Fruit fly (Drosophila melanogaster) whole organism, embryonic: ENCODE data around the gene CG5070.

Source experiments
- Atf-2 ChIP-seq: fragments of 200-800 bp; sonication (Bioruptor generic); optimal IDR thresholded peaks from 2 replicates; lab custom pipeline; 2016; ENCODE audit warnings: missing biosample characterization, missing genetic modification characterization
- BEAF-32 ChIP-seq: fragments of 200-800 bp; sonication (Bioruptor generic); optimal IDR thresholded peaks from 3 replicates; lab custom pipeline; 2017; ENCODE audit warnings: missing biosample characterization, missing genetic modification characterization, mild to moderate bottlenecking, moderate library complexity, missing genetic modification reagents
- Bgb ChIP-seq: fragments of 200-800 bp; sonication (Bioruptor generic); IDR thresholded peaks from 2 replicates; pipeline ENCODE4 v1.3.6; 2022; ENCODE audit warnings: missing biosample characterization, missing genetic modification characterization; ENCODE audit not compliant: partially characterized antibody
- CG10267 ChIP-seq: fragments of 200-800 bp; sonication (Bioruptor generic); optimal IDR thresholded peaks from 2 replicates; lab custom pipeline; 2018; ENCODE audit warnings: missing biosample characterization, mild to moderate bottlenecking, missing genetic modification characterization, moderate library complexity
- CG11504 ChIP-seq: fragments of 200-800 bp; sonication (Bioruptor generic); optimal IDR thresholded peaks from 3 replicates; lab custom pipeline; 2019; ENCODE audit warnings: missing biosample characterization, mild to moderate bottlenecking, missing genetic modification characterization, moderate library complexity
- CG1647 ChIP-seq: fragments of 200-800 bp; sonication (Bioruptor generic); optimal IDR thresholded peaks from 3 replicates; lab custom pipeline; 2016; ENCODE audit warnings: missing biosample characterization, missing genetic modification characterization
- CG17186 ChIP-seq: fragments of 200-800 bp; sonication (Bioruptor generic); optimal IDR thresholded peaks from 3 replicates; lab custom pipeline; 2017; ENCODE audit warnings: missing biosample characterization, missing genetic modification reagents, missing genetic modification characterization
- CG17359 ChIP-seq: fragments of 200-800 bp; sonication (Bioruptor generic); optimal IDR thresholded peaks from 3 replicates; lab custom pipeline; 2018; ENCODE audit warnings: missing biosample characterization, mild to moderate bottlenecking, missing genetic modification characterization, moderate library complexity
- CG17802 ChIP-seq: fragments of 200-800 bp; sonication (Bioruptor generic); optimal IDR thresholded peaks from 2 replicates; lab custom pipeline; 2018; ENCODE audit warnings: missing biosample characterization, mild to moderate bottlenecking, missing genetic modification characterization, moderate library complexity
- CG2678 ChIP-seq: fragments of 200-800 bp; sonication (Bioruptor generic); optimal IDR thresholded peaks from 3 replicates; lab custom pipeline; 2019; ENCODE audit warnings: missing biosample characterization, mild to moderate bottlenecking, missing genetic modification characterization, moderate library complexity
- CG2712 ChIP-seq: fragments of 200-800 bp; optimal IDR thresholded peaks from 3 replicates; lab custom pipeline; 2019; ENCODE audit warnings: missing biosample characterization, mild to moderate bottlenecking, missing genetic modification characterization, moderate library complexity
- CG3065 ChIP-seq: fragments of 200-800 bp; sonication (Bioruptor generic); optimal IDR thresholded peaks from 2 replicates; lab custom pipeline; 2016; ENCODE audit warnings: missing biosample characterization, missing genetic modification characterization
- CG31365 ChIP-seq: fragments of 200-800 bp; sonication (Bioruptor generic); optimal IDR thresholded peaks from 2 replicates; lab custom pipeline; 2018; ENCODE audit warnings: missing biosample characterization, mild to moderate bottlenecking, missing genetic modification characterization
- CG4360 ChIP-seq: fragments of 200-800 bp; sonication (Bioruptor generic); IDR thresholded peaks from 2 replicates; pipeline ENCODE4 v1.3.6; 2022; ENCODE audit warnings: missing biosample characterization, missing genetic modification characterization
- CG6791 ChIP-seq: fragments of 200-800 bp; sonication (Bioruptor generic); IDR thresholded peaks from 3 replicates; pipeline ENCODE4 v1.3.6; 2022; ENCODE audit warnings: missing biosample characterization, missing genetic modification characterization; ENCODE audit not compliant: partially characterized antibody
- CG7963 ChIP-seq: fragments of 200-800 bp; sonication (Bioruptor generic); IDR thresholded peaks from 3 replicates; pipeline ENCODE4 v1.3.6; 2022; ENCODE audit warnings: missing biosample characterization, missing genetic modification characterization; ENCODE audit not compliant: partially characterized antibody
- CG9817 ChIP-seq: fragments of 200-800 bp; sonication (Bioruptor generic); optimal IDR thresholded peaks from 2 replicates; lab custom pipeline; 2018; ENCODE audit warnings: missing biosample characterization, mild to moderate bottlenecking, missing genetic modification characterization, moderate library complexity
- CG9932 ChIP-seq: fragments of 200-800 bp; sonication (Bioruptor generic); IDR thresholded peaks from 2 replicates; pipeline ENCODE4 v1.3.6; 2022; ENCODE audit warnings: missing biosample characterization, missing genetic modification characterization
- CTCF ChIP-seq: fragments of 200-800 bp; sonication (Bioruptor generic); optimal IDR thresholded peaks from 2 replicates; lab custom pipeline; 2017; ENCODE audit warnings: missing biosample characterization, mild to moderate bottlenecking, missing genetic modification characterization, moderate library complexity
- Chrac-16 ChIP-seq: fragments of 200-800 bp; sonication (Bioruptor generic); optimal IDR thresholded peaks from 3 replicates; lab custom pipeline; 2016; ENCODE audit warnings: missing biosample characterization, missing genetic modification characterization
- CoRest ChIP-seq: fragments of 200-800 bp; sonication (Bioruptor generic); optimal IDR thresholded peaks from 3 replicates; lab custom pipeline; 2018; ENCODE audit warnings: missing biosample characterization, mild to moderate bottlenecking, missing genetic modification characterization, moderate library complexity
- Dad ChIP-seq: fragments of 200-800 bp; sonication (Bioruptor generic); optimal IDR thresholded peaks from 3 replicates; lab custom pipeline; 2016; ENCODE audit warnings: missing biosample characterization, missing genetic modification characterization
- Dbx ChIP-seq: fragments of 200-800 bp; sonication (Bioruptor generic); IDR thresholded peaks from 3 replicates; pipeline ENCODE4 v1.3.6; 2022; ENCODE audit warnings: missing biosample characterization, missing genetic modification characterization
- Dll ChIP-seq: fragments of 200-800 bp; sonication (Bioruptor generic); IDR thresholded peaks from 4 replicates; pipeline ENCODE4 v1.3.6; 2022; ENCODE audit warnings: missing biosample characterization, missing genetic modification characterization; ENCODE audit not compliant: partially characterized antibody
- Eip74EF ChIP-seq, 2 experiments: fragments of 200-800 bp in 1 of 2; fragments of >200 bp in 1 of 2; sonication (Bioruptor generic) in 1 of 2; optimal IDR thresholded peaks; 2 replicates each; lab custom pipeline; 2017 to 2019; ENCODE audit warnings: missing biosample characterization in 2 of 2, missing genetic modification characterization in 2 of 2, mild to moderate bottlenecking in 1 of 2, moderate library complexity in 1 of 2
- H2.0 ChIP-seq: fragments of 200-800 bp; sonication (Bioruptor generic); IDR thresholded peaks from 2 replicates; pipeline ENCODE4 v1.3.6; 2022; ENCODE audit warnings: missing biosample characterization, missing genetic modification characterization
- HLH3B ChIP-seq: fragments of 200-800 bp; sonication (Bioruptor generic); IDR thresholded peaks from 2 replicates; pipeline ENCODE4 v1.3.6; 2022; ENCODE audit warnings: missing biosample characterization, missing genetic modification characterization
- HmgD ChIP-seq: fragments of 200-800 bp; sonication (Bioruptor generic); optimal IDR thresholded peaks from 3 replicates; lab custom pipeline; 2016; ENCODE audit warnings: missing biosample characterization, missing genetic modification characterization
- Hr51 ChIP-seq, 2 experiments: fragments of 200-800 bp; sonication (Bioruptor generic); optimal IDR thresholded peaks; 2 replicates in 1 of 2; 3 replicates in 1 of 2; lab custom pipeline; 2016 to 2018; ENCODE audit warnings: missing biosample characterization in 2 of 2, missing genetic modification characterization in 2 of 2, mild to moderate bottlenecking in 1 of 2, moderate library complexity in 1 of 2
- Hsf ChIP-seq: fragments of 200-800 bp; sonication (Bioruptor generic); optimal IDR thresholded peaks from 3 replicates; lab custom pipeline; 2016; ENCODE audit warnings: missing biosample characterization, missing genetic modification characterization
- Myb ChIP-seq: fragments of 200-800 bp; sonication (Bioruptor generic); optimal IDR thresholded peaks from 2 replicates; lab custom pipeline; 2016; ENCODE audit warnings: missing biosample characterization, missing genetic modification characterization
- Nf-YC ChIP-seq: fragments of 200-800 bp; optimal IDR thresholded peaks from 3 replicates; lab custom pipeline; 2019; ENCODE audit warnings: missing biosample characterization, mild to moderate bottlenecking, missing genetic modification characterization, moderate library complexity
- PHDP ChIP-seq: fragments of 200-800 bp; sonication (Bioruptor generic); optimal IDR thresholded peaks from 3 replicates; lab custom pipeline; 2018; ENCODE audit warnings: missing biosample characterization, mild to moderate bottlenecking, missing genetic modification characterization, moderate library complexity
- Ptx1 ChIP-seq: fragments of 200-800 bp; sonication (Bioruptor generic); IDR thresholded peaks from 2 replicates; pipeline ENCODE4 v1.3.6; 2022; ENCODE audit warnings: missing biosample characterization, missing genetic modification characterization
- amos ChIP-seq: fragments of 200-800 bp; sonication (Bioruptor generic); IDR thresholded peaks from 2 replicates; pipeline ENCODE4 v1.3.6; 2022; ENCODE audit warnings: missing biosample characterization, missing genetic modification characterization; ENCODE audit not compliant: partially characterized antibody
- ase ChIP-seq: fragments of 200-800 bp; sonication (Bioruptor generic); IDR thresholded peaks from 3 replicates; pipeline ENCODE4 v1.3.6; 2022; ENCODE audit warnings: missing biosample characterization, missing genetic modification characterization
- chn ChIP-seq: fragments of 200-800 bp; sonication (Bioruptor generic); optimal IDR thresholded peaks from 2 replicates; lab custom pipeline; 2016; ENCODE audit warnings: missing biosample characterization, missing genetic modification characterization
- ci ChIP-seq: fragments of 200-800 bp; sonication (Bioruptor generic); IDR thresholded peaks from 3 replicates; pipeline ENCODE4 v1.3.6; 2022; ENCODE audit warnings: missing biosample characterization, missing genetic modification characterization
- dimm ChIP-seq: fragments of 200-800 bp; sonication (Bioruptor generic); IDR thresholded peaks from 2 replicates; pipeline ENCODE4 v1.3.6; 2022; ENCODE audit warnings: missing biosample characterization, missing genetic modification characterization
- emc ChIP-seq: fragments of 200-800 bp; sonication (Bioruptor generic); optimal IDR thresholded peaks from 2 replicates; lab custom pipeline; 2016; ENCODE audit warnings: missing biosample characterization, missing genetic modification characterization
- gce ChIP-seq: fragments of 200-800 bp; sonication (Bioruptor generic); IDR thresholded peaks from 3 replicates; pipeline ENCODE4 v1.3.6; 2022; ENCODE audit warnings: missing biosample characterization, missing genetic modification characterization
- grau ChIP-seq: fragments of 200-800 bp; optimal IDR thresholded peaks from 3 replicates; lab custom pipeline; 2019; ENCODE audit warnings: missing biosample characterization, mild to moderate bottlenecking, missing genetic modification characterization, moderate library complexity
- hbn ChIP-seq: fragments of 200-800 bp; sonication (Bioruptor generic); IDR thresholded peaks from 2 replicates; pipeline ENCODE4 v1.3.6; 2022; ENCODE audit warnings: missing biosample characterization, missing genetic modification characterization; ENCODE audit not compliant: partially characterized antibody
- lola ChIP-seq, 3 experiments: fragments of >200 bp in 2 of 3; fragments of 200-800 bp in 1 of 3; sonication (Bioruptor generic) in 1 of 3; optimal IDR thresholded peaks; 2 replicates each; lab custom pipeline; 2017 to 2019; ENCODE audit warnings: missing biosample characterization in 3 of 3, missing genetic modification characterization in 3 of 3, mild to moderate bottlenecking in 1 of 3, moderate library complexity in 1 of 3
- pzg ChIP-seq: fragments of 200-800 bp; sonication (Bioruptor generic); optimal IDR thresholded peaks from 3 replicates; lab custom pipeline; 2018; ENCODE audit warnings: missing biosample characterization, mild to moderate bottlenecking, missing genetic modification characterization, moderate library complexity
- sr ChIP-seq: fragments of 200-800 bp; sonication (Bioruptor generic); IDR thresholded peaks from 3 replicates; pipeline ENCODE4 v1.3.6; 2022; ENCODE audit warnings: missing biosample characterization, missing genetic modification characterization
- tin ChIP-seq: fragments of 200-800 bp; sonication (Bioruptor generic); optimal IDR thresholded peaks from 3 replicates; lab custom pipeline; 2016; ENCODE audit warnings: missing biosample characterization, missing genetic modification characterization
- zen ChIP-seq: fragments of 200-800 bp; sonication (Bioruptor generic); optimal IDR thresholded peaks from 3 replicates; lab custom pipeline; 2018; ENCODE audit warnings: missing biosample characterization, mild to moderate bottlenecking, missing genetic modification characterization, moderate library complexity

The CG5070 gene

DNA sequence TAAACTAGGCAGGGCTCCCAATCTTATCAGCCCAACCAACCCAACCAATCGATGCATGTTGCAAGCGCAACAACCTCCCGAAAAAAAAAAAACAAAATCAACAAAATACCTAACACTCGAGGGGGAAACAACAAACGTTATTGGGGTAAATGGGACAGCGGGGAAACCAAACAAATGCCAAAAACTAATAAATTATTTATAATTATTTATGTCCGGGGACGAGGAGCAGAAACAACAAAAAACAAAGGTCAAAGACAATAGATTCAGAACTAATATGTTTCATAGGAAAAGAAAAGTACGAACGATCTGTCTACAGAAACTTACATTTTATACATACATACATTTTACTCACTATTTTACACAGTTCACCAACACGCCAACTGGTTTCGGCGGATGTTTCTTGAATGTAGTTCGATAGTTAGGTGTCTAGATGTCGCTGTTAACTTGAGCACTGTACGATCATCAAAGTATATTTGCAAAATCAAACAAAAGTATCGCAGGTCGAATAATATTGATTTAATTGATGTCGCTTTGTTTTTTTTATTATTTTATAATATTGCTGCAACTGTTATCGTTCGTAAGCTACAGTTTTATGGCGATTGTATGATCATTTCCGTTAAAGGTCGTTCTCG is 27.2 kb upstream of the CG5070 start (continued):
- TF ChIP-seq CoRest (tag; lab: Kevin White, UChicago): peak; percentile 50
- 0 out of 3 replicates have a peak, but pooled peaks have one; percentile 10 for TF ChIP-seq CG7963 (GFP tag; lab: Robert Waterston, UW)
- peak; percentile 53; the same call in 1 of the 2 replicates for TF ChIP-seq CG9932
- TF ChIP-seq CG2678 (tag; lab: Kevin White, UChicago): no peak
- no peak for TF ChIP-seq CG17802 (tag; lab: Kevin White, UChicago)
- TF ChIP-seq Hsf: peak; percentile 56
- TF ChIP-seq tin (GFP tag; lab: Kevin White, UChicago): peak; percentile 21
- no peak for TF ChIP-seq sr
- TF ChIP-seq Chrac-16 (GFP tag; lab: Kevin White, UChicago): peak; percentile 35
- TF ChIP-seq CG11504 (tag; lab: Kevin White, UChicago): peak; percentile 69
- peak; percentile 7 for TF ChIP-seq zen
- TF ChIP-seq HLH3B (GFP tag; lab: Robert Waterston, UW): peak; percentile 22; the same call in 1 of the 2 replicates
- no peak for TF ChIP-seq gce (GFP tag; lab: Robert Waterston, UW)
- TF ChIP-seq PHDP (tag; lab: Kevin White, UChicago): no peak
- TF ChIP-seq CG1647: peak; percentile 4
- TF ChIP-seq Eip74EF (GFP tag; optimal IDR thresholded peaks at IDR 0.05; lab: Kevin White, UChicago): no peak
- TF ChIP-seq lola (GFP tag; optimal IDR thresholded peaks at IDR 0.05; lab: Kevin White, UChicago): peak in 1 of 3 experiments; percentile 7
- TF ChIP-seq CG17359 (tag; lab: Kevin White, UChicago): peak; percentile 32
- TF ChIP-seq Hr51 (GFP tag; optimal IDR thresholded peaks at IDR 0.05; lab: Kevin White, UChicago): peak in 1 of 2 experiments; percentile 6
- peak; percentile 22 for TF ChIP-seq Myb (GFP tag; lab: Kevin White, UChicago)
- TF ChIP-seq HmgD (GFP tag; lab: Kevin White, UChicago): peak; percentile 8
- TF ChIP-seq BEAF-32 (GFP tag; lab: Kevin White, UChicago): no peak
- no peak for TF ChIP-seq CG17186 (GFP tag; lab: Kevin White, UChicago)
- TF ChIP-seq grau (tag; lab: Kevin White, UChicago): peak; percentile 37
- TF ChIP-seq Atf-2: no peak
- no peak for TF ChIP-seq CG3065 (GFP tag; lab: Kevin White, UChicago)
- peak; percentile 34 for TF ChIP-seq CG2712
- no peak for TF ChIP-seq ase (GFP tag; lab: Robert Waterston, UW)
- peak; percentile 41 for TF ChIP-seq CG10267 (tag; lab: Kevin White, UChicago)
- peak; percentile 77 for TF ChIP-seq Bgb
- TF ChIP-seq CTCF (GFP tag; lab: Kevin White, UChicago): peak; percentile 98
- TF ChIP-seq amos (GFP tag; lab: Robert Waterston, UW): peak; percentile 64; the same call in 1 of the 2 replicates
- TF ChIP-seq Dll (GFP tag; lab: Robert Waterston, UW): no peak
- TF ChIP-seq dimm: no peak
- peak; percentile 68; the same call in 1 of the 3 replicates for TF ChIP-seq Dbx (GFP tag; lab: Robert Waterston, UW)
- TF ChIP-seq Ptx1: peak; percentile 49; the same call in 1 of the 2 replicates
- TF ChIP-seq Nf-YC: peak; percentile 13
- 0 out of 2 replicates have a peak, but pooled peaks have one; percentile 13 for TF ChIP-seq CG4360
- peak; percentile 54; the same call in 2 of the 3 replicates for TF ChIP-seq CG6791 (GFP tag; lab: Robert Waterston, UW)
- peak; percentile 12 for TF ChIP-seq chn
- TF ChIP-seq emc (GFP tag; lab: Kevin White, UChicago): no peak
- no peak for TF ChIP-seq H2.0 (GFP tag; lab: Robert Waterston, UW)
- peak; percentile 42 for TF ChIP-seq CG9817
- 0 out of 3 replicates have a peak, but pooled peaks have one; percentile 50 for TF ChIP-seq ci (GFP tag; lab: Robert Waterston, UW)
- peak; percentile 0 for TF ChIP-seq pzg (GFP tag; lab: Kevin White, UChicago)
- TF ChIP-seq Dad (GFP tag; lab: Kevin White, UChicago): no peak
- TF ChIP-seq CG31365 (tag; lab: Kevin White, UChicago): peak; percentile 4
- no peak for TF ChIP-seq hbn (GFP tag; lab: Robert Waterston, UW)
